Worm (Caenorhabditis elegans): ENCODE data around the gene cpi-2.
"Not testable (repeated sequence)": the region's sequence is repeated elsewhere in the genome, so short reads cannot be mapped to it uniquely, and the experiment has no call there.

The cpi-2 gene

DNA sequence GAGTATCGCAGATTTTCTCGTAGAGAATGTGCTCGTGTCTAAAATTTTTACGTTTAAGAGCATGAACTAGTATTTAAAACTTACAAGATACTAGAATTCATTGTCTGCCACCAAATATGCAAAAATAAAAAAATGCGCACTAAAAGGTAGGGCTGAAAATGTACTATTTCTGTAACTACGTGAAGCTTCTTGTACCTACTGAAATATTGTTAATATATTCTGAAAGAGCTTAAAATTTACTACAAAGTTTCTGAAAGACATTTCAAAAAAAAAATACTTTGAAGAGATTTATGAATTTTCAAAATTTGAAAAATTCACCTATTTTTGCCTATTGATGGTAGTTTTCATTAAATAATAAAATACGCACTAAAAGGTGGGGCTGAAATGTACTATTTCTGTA is 26.1 kb downstream of the cpi-2 start, which contains the start of gene fbxa-214:
Gene fbxa-214 (minus strand): TSS at position 101 of the 400 bp plus-strand sequence.
- not testable (repeated sequence) for TF ChIP-seq him-1, W03F9.2, dao-5 (tag; optimal IDR thresholded peaks at IDR 0.05)

Measured in whole organism, L4/young adult.